Fruit fly (Drosophila melanogaster): Measurements from ENCODE around the gene CG32213.
A peak's percentile ranks its signal among the peaks of the same experiment; 100 is the strongest.

Gene CG32213

DNA sequence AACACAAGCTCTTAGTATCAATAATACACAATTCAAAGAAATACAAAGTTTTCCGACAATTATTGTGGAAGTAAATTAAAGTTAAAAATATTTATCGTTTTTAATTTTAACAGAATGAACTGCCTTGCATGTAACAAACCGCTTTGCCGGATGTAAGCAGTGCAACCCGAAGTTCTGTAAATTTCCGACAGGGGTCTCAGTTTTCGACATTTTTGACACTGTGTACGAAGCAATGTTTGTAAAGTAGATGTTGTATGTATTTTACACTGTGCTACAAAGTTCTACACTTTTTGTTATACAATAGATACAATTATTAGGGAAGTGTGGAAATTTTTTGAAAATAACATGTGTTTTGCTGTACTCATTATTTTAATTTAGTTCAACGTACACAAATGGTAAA is 40.9 kb downstream of the CG32213 start (continued):
- TF ChIP-seq bigmax (GFP tag; optimal IDR thresholded peaks at IDR 0.05) (peak; percentile 30), MTF-1 (GFP tag; optimal IDR thresholded peaks at IDR 0.05; ENCODE audit: borderline replicate concordance) (peak; percentile 90), dpn (GFP tag; optimal IDR thresholded peaks at IDR 0.05) (peak; percentile 68 to 97), Elba2 (GFP tag; optimal IDR thresholded peaks at IDR 0.05) (peak; percentile 8), nmo (GFP tag; optimal IDR thresholded peaks at IDR 0.05) (peak; percentile 87), caup (GFP tag; optimal IDR thresholded peaks at IDR 0.05; ENCODE audit: severe bottlenecking) (peak; percentile 95), zen (tag; optimal IDR thresholded peaks at IDR 0.05) (peak; percentile 89), Deaf1 (tag; optimal IDR thresholded peaks at IDR 0.05) (no peak), Dll (GFP tag; IDR thresholded peaks at IDR 0.05; ENCODE audit: partially characterized antibody) (no peak), HHEX (GFP tag; optimal IDR thresholded peaks at IDR 0.05) (peak; percentile 88), CG9932 (GFP tag; IDR thresholded peaks at IDR 0.05) (peak; percentile 92), Asciz (GFP tag; optimal IDR thresholded peaks at IDR 0.05) (peak; percentile 74), CG11696 (GFP tag; IDR thresholded peaks at IDR 0.05) (peak; percentile 63), dan (GFP tag; IDR thresholded peaks at IDR 0.05) (peak; percentile 43; the same call in 1 of the 2 replicates), croc (GFP tag; conservative IDR thresholded peaks at IDR 0.05) (peak; percentile 87), danr (GFP tag; IDR thresholded peaks at IDR 0.05) (peak; percentile 80), tx (GFP tag; optimal IDR thresholded peaks at IDR 0.05) (peak; percentile 69), CG13775 (GFP tag; optimal IDR thresholded peaks at IDR 0.05) (peak; percentile 84), Abd-B (GFP tag; optimal IDR thresholded peaks at IDR 0.05) (peak; percentile 88), D (optimal IDR thresholded peaks at IDR 0.05) (no peak), D (GFP tag; optimal IDR thresholded peaks at IDR 0.05) (peak; percentile 73), CG9437 (GFP tag; optimal IDR thresholded peaks at IDR 0.05) (peak; percentile 45), en (GFP tag; optimal IDR thresholded peaks at IDR 0.05) (peak; percentile 90), esg (GFP tag; conservative IDR thresholded peaks at IDR 0.05) (peak; percentile 47), maf-S (GFP tag; optimal IDR thresholded peaks at IDR 0.05) (peak; percentile 92), Trl (optimal IDR thresholded peaks at IDR 0.05) (no peak), Trl (GFP tag; optimal IDR thresholded peaks at IDR 0.05) (peak; percentile 98), CG17829 (tag; optimal IDR thresholded peaks at IDR 0.05) (peak; percentile 82), Dek (tag; optimal IDR thresholded peaks at IDR 0.05) (peak; percentile 84), pros (GFP tag; optimal IDR thresholded peaks at IDR 0.05) (no peak), CG34422 (GFP tag; IDR thresholded peaks at IDR 0.05) (peak; percentile 94), Atf3 (GFP tag; optimal IDR thresholded peaks at IDR 0.05) (peak; percentile 79), CG33213 (GFP tag; optimal IDR thresholded peaks at IDR 0.05) (peak; percentile 95), ttk (GFP tag; IDR thresholded peaks at IDR 0.05) (peak; percentile 96), CG30403 (GFP tag; optimal IDR thresholded peaks at IDR 0.05) (peak; percentile 90), lilli (GFP tag; optimal IDR thresholded peaks at IDR 0.05) (peak; percentile 70), CG10431 (GFP tag; optimal IDR thresholded peaks at IDR 0.05) (no peak), CG2875 (GFP tag; optimal IDR thresholded peaks at IDR 0.05) (peak; percentile 85), cato (GFP tag; optimal IDR thresholded peaks at IDR 0.05; ENCODE audit: borderline replicate concordance) (peak; percentile 81), bcd (GFP tag; optimal IDR thresholded peaks at IDR 0.05) (peak; percentile 97), CG11560 (tag; IDR thresholded peaks at IDR 0.05) (peak; percentile 77; the same call in 2 of the 3 replicates), CG1233 (GFP tag; optimal IDR thresholded peaks at IDR 0.05) (peak; percentile 92), dati (GFP tag; IDR thresholded peaks at IDR 0.05) (peak; percentile 89), Doc3 (GFP tag; IDR thresholded peaks at IDR 0.05; ENCODE audit: partially characterized antibody) (no peak), Sry-β (GFP tag; optimal IDR thresholded peaks at IDR 0.05) (peak; percentile 51), pfk (GFP tag; optimal IDR thresholded peaks at IDR 0.05) (peak; percentile 62), Opbp (GFP tag; IDR thresholded peaks at IDR 0.05; ENCODE audit: partially characterized antibody) (peak; percentile 53; the same call in 1 of the 3 replicates), onecut (GFP tag; IDR thresholded peaks at IDR 0.05) (peak; percentile 87), Awh (GFP tag; IDR thresholded peaks at IDR 0.05) (peak; percentile 88), CG6175 (GFP tag; IDR thresholded peaks at IDR 0.05) (peak; percentile 91), CG5180 (GFP tag; optimal IDR thresholded peaks at IDR 0.05) (peak; percentile 67)

Data from whole organism, embryonic.